Worm (Caenorhabditis elegans) whole organism, L1 larva: ENCODE results near the gene msp-32.
"Not testable (repeated sequence)": the region's sequence is repeated elsewhere in the genome, so short reads cannot be mapped to it uniquely, and the experiment has no call there.

ENCODE experiments used
- C16A3.4 ChIP-seq: fragments of 150-350 bp; optimal IDR thresholded peaks from 2 replicates; lab custom pipeline; 2014; ENCODE audit warnings: missing biosample characterization, missing genetic modification characterization
- F16B12.6 ChIP-seq: fragments of 150-350 bp; optimal IDR thresholded peaks from 2 replicates; lab custom pipeline; 2014; ENCODE audit warnings: missing biosample characterization, missing genetic modification characterization
- Y116A8C.19 ChIP-seq: sonication (generic microtip); optimal IDR thresholded peaks from 2 replicates; lab custom pipeline; 2016; ENCODE audit warnings: missing compliant biosample characterization, missing genetic modification characterization, borderline replicate concordance
- alr-1 ChIP-seq: fragments of 200-800 bp; sonication (Bioruptor generic); optimal IDR thresholded peaks from 2 replicates; lab custom pipeline; 2018; ENCODE audit warnings: borderline replicate concordance, mild to moderate bottlenecking, missing genetic modification characterization, missing compliant biosample characterization
- ama-1 ChIP-seq: fragments of 150-350 bp; optimal IDR thresholded peaks from 2 replicates; lab custom pipeline; 2014
- ces-1 ChIP-seq: fragments of 150-350 bp; optimal IDR thresholded peaks from 2 replicates; lab custom pipeline; 2014; ENCODE audit warnings: missing biosample characterization, missing genetic modification reagents, missing genetic modification characterization
- dpl-1 ChIP-seq, 3 experiments: fragments of 150-350 bp in 2 of 3; sonication (generic microtip) in 1 of 3; optimal IDR thresholded peaks; 2 replicates each; lab custom pipeline; 2014 to 2017; ENCODE audit warnings: missing biosample characterization in 3 of 3, missing genetic modification characterization in 3 of 3, missing genetic modification reagents in 3 of 3
- efl-1 ChIP-seq, 4 experiments: fragments of 150-350 bp; optimal IDR thresholded peaks in 3 of 4; peaks in 1 of 4; 1 replicate in 1 of 4; 2 replicates in 3 of 4; lab custom pipeline; 2014; ENCODE audit warnings: missing biosample characterization in 2 of 4, missing genetic modification characterization in 2 of 4, missing genetic modification reagents in 2 of 4
- egl-13 ChIP-seq: sonication (generic microtip); optimal IDR thresholded peaks from 2 replicates; lab custom pipeline; 2016; ENCODE audit warnings: missing genotype, missing genetic modification reagents, missing genetic modification characterization, missing compliant biosample characterization
- elt-3 ChIP-seq, 6 experiments: fragments of 150-350 bp in 1 of 6; sonication (generic microtip); optimal IDR thresholded peaks; 2 replicates each; lab custom pipeline; 2017 to 2018; ENCODE audit warnings: missing biosample characterization in 6 of 6, missing genetic modification characterization in 6 of 6, inconsistent platforms in 1 of 6
- ets-5 ChIP-seq: fragments of 200-800 bp; sonication (Bioruptor generic); IDR thresholded peaks from 2 replicates; pipeline ENCODE4 v1.3.6; 2022; ENCODE audit warnings: missing genetic modification characterization, missing compliant biosample characterization
- fkh-8 ChIP-seq: sonication (generic microtip); optimal IDR thresholded peaks from 2 replicates; lab custom pipeline; 2016; ENCODE audit warnings: mild to moderate bottlenecking, missing genetic modification characterization, missing compliant biosample characterization
- fos-1 ChIP-seq: fragments of 150-350 bp; optimal IDR thresholded peaks from 2 replicates; lab custom pipeline; 2014; ENCODE audit warnings: missing biosample characterization, missing genetic modification characterization
- hpl-2 ChIP-seq: fragments of 150-350 bp; optimal IDR thresholded peaks from 2 replicates; lab custom pipeline; 2014; ENCODE audit warnings: missing biosample characterization, missing genetic modification reagents, missing genetic modification characterization
- isw-1 ChIP-seq: fragments of 200-800 bp; sonication (Bioruptor generic); IDR thresholded peaks from 2 replicates; pipeline ENCODE4 v1.3.6; 2022; ENCODE audit warnings: missing genetic modification characterization, missing compliant biosample characterization
- lin-13 ChIP-seq: fragments of 150-350 bp; optimal IDR thresholded peaks from 2 replicates; lab custom pipeline; 2014; ENCODE audit warnings: missing biosample characterization, missing genetic modification reagents, missing genetic modification characterization
- lin-35 ChIP-seq, 2 experiments: fragments of 150-350 bp; optimal IDR thresholded peaks; 2 replicates each; lab custom pipeline; 2014; ENCODE audit warnings: missing biosample characterization in 2 of 2, missing genetic modification characterization in 2 of 2, missing genetic modification reagents in 2 of 2
- lin-39 ChIP-seq: fragments of 150-350 bp; optimal IDR thresholded peaks from 2 replicates; lab custom pipeline; 2014; ENCODE audit warnings: missing biosample characterization, missing genetic modification reagents, missing genetic modification characterization
- lir-3 ChIP-seq: sonication (generic microtip); optimal IDR thresholded peaks from 2 replicates; lab custom pipeline; 2016; ENCODE audit warnings: mild to moderate bottlenecking, missing genetic modification characterization, moderate library complexity, missing compliant biosample characterization; ENCODE audit not compliant: poor library complexity
- lsy-2 ChIP-seq, 2 experiments: fragments of 150-350 bp; optimal IDR thresholded peaks; 2 replicates each; lab custom pipeline; 2014; ENCODE audit warnings: missing biosample characterization in 2 of 2, missing genetic modification characterization in 2 of 2
- mdl-1 ChIP-seq, 2 experiments: fragments of 150-350 bp; optimal IDR thresholded peaks; 2 replicates each; lab custom pipeline; 2014 to 2017; ENCODE audit warnings: missing biosample characterization in 2 of 2, missing genetic modification characterization in 2 of 2, inconsistent platforms in 1 of 2
- nhr-11 ChIP-seq: fragments of 150-350 bp; optimal IDR thresholded peaks from 2 replicates; lab custom pipeline; 2014; ENCODE audit warnings: missing biosample characterization, missing genetic modification characterization
- nhr-20 ChIP-seq: sonication (generic microtip); optimal IDR thresholded peaks from 2 replicates; lab custom pipeline; 2016; ENCODE audit warnings: mild to moderate bottlenecking, missing genetic modification characterization, missing compliant biosample characterization
- nhr-71 ChIP-seq: sonication (generic microtip); optimal IDR thresholded peaks from 2 replicates; lab custom pipeline; 2016; ENCODE audit warnings: mild to moderate bottlenecking, missing genetic modification characterization, moderate library complexity, missing compliant biosample characterization
- nhr-76 ChIP-seq: sonication (generic microtip); optimal IDR thresholded peaks from 2 replicates; lab custom pipeline; 2017; ENCODE audit warnings: missing biosample characterization, missing genetic modification characterization
- nhr-77 ChIP-seq: fragments of 150-350 bp; optimal IDR thresholded peaks from 2 replicates; lab custom pipeline; 2014; ENCODE audit warnings: missing biosample characterization, missing genetic modification characterization
- nhr-84 ChIP-seq: sonication (generic microtip); optimal IDR thresholded peaks from 2 replicates; lab custom pipeline; 2017; ENCODE audit warnings: missing biosample characterization, missing genetic modification characterization
- pqm-1 ChIP-seq: sonication (generic microtip); optimal IDR thresholded peaks from 3 replicates; lab custom pipeline; 2017; ENCODE audit warnings: missing biosample characterization, missing genetic modification characterization
- rnt-1 ChIP-seq: sonication (generic microtip); optimal IDR thresholded peaks from 2 replicates; lab custom pipeline; 2016; ENCODE audit warnings: mild to moderate bottlenecking, missing genetic modification characterization, moderate library complexity, missing compliant biosample characterization
- skn-1 ChIP-seq: fragments of 150-350 bp; optimal IDR thresholded peaks from 2 replicates; lab custom pipeline; 2014; ENCODE audit warnings: missing biosample characterization, missing genetic modification characterization
- snu-23 ChIP-seq: sonication (generic microtip); optimal IDR thresholded peaks from 2 replicates; lab custom pipeline; 2016; ENCODE audit warnings: missing genetic modification characterization, missing compliant biosample characterization
- sptf-1 ChIP-seq: fragments of 150-350 bp; optimal IDR thresholded peaks from 2 replicates; lab custom pipeline; 2014; ENCODE audit warnings: missing biosample characterization, missing genetic modification characterization
- unc-62 ChIP-seq: fragments of 150-350 bp; optimal IDR thresholded peaks from 2 replicates; lab custom pipeline; 2014; ENCODE audit warnings: missing biosample characterization, missing genetic modification reagents, missing genetic modification characterization
- xbp-1 ChIP-seq: sonication (generic microtip); optimal IDR thresholded peaks from 2 replicates; lab custom pipeline; 2016; ENCODE audit warnings: missing genetic modification characterization, missing compliant biosample characterization
- zip-4 ChIP-seq: fragments of 200-800 bp; sonication (Bioruptor generic); optimal IDR thresholded peaks from 2 replicates; lab custom pipeline; 2018; ENCODE audit warnings: mild to moderate bottlenecking, missing genetic modification characterization, moderate library complexity, missing compliant biosample characterization
- ztf-11 ChIP-seq, 2 experiments: sonication (generic microtip); optimal IDR thresholded peaks; 2 replicates each; lab custom pipeline; 2016 to 2017; ENCODE audit warnings: missing genetic modification characterization in 2 of 2, missing biosample characterization in 1 of 2, missing compliant biosample characterization in 1 of 2
- ztf-4 ChIP-seq: fragments of 150-350 bp; optimal IDR thresholded peaks from 2 replicates; lab custom pipeline; 2014; ENCODE audit warnings: missing biosample characterization, missing genetic modification characterization

msp-32 gene

ce11 chrII:4932727-4933126, 34.1 kb downstream of the msp-32 start, which contains the start of gene msp-152:
TSS of gene msp-152 (plus strand) at chrII:4933027.
- TF ChIP-seq ets-5 (GFP tag; lab: Robert Waterston, UW); F16B12.6 (tag; lab: Kevin White, UChicago); nhr-11 (tag; lab: Kevin White, UChicago): not testable (repeated sequence)

ce11 chrII:4934954-4935353, 36.3 kb downstream of the msp-32 start, which contains the start of gene gst-30:
TSS of gene gst-30 (minus strand) at chrII:4935054.
- TF ChIP-seq lir-3 (no peak), alr-1 (tag; lab: Kevin White, UChicago) (no peak), C16A3.4 (tag; lab: Kevin White, UChicago) (no peak), snu-23 (no peak), mdl-1 (tag; optimal IDR thresholded peaks at IDR 0.05; lab: Kevin White, UChicago) (no peak), skn-1 (tag; lab: Kevin White, UChicago) (peak; percentile 35)

ce11 chrII:4935518-4935917, 36.9 kb downstream of the msp-32 start, which contains the start of gene ZK546.5:
TSS of gene ZK546.5 (plus strand) at chrII:4935818.
- peak in 1 of 2 experiments; percentile 29 for TF ChIP-seq lin-35 (GFP tag; optimal IDR thresholded peaks at IDR 0.05; lab: Kevin White, UChicago)
- TF ChIP-seq dpl-1 (GFP tag; optimal IDR thresholded peaks at IDR 0.05; lab: Kevin White, UChicago) = peak in 1 of 3 experiments; percentile 16
- TF ChIP-seq isw-1 (GFP tag; lab: Robert Waterston, UW) = no peak
- TF ChIP-seq nhr-11 (tag; lab: Kevin White, UChicago) = no peak
- TF ChIP-seq pqm-1 (tag; lab: Kevin White, UChicago) = no peak
- no peak for TF ChIP-seq fkh-8 (tag; lab: Kevin White, UChicago)
- TF ChIP-seq hpl-2 = no peak
- TF ChIP-seq nhr-84 (tag; lab: Kevin White, UChicago) = no peak
- TF ChIP-seq lsy-2 (tag; optimal IDR thresholded peaks at IDR 0.05; lab: Kevin White, UChicago) = peak in 1 of 2 experiments; percentile 36
- TF ChIP-seq efl-1 (optimal IDR thresholded peaks at IDR 0.05; lab: Kevin White, UChicago) = peak; percentile 10 to 33
- TF ChIP-seq efl-1 (GFP tag; optimal IDR thresholded peaks at IDR 0.05 in 1 of 2; lab: Kevin White, UChicago) = peak in 1 of 2 experiments; percentile 23
- no peak for TF ChIP-seq ces-1 (GFP tag; lab: Kevin White, UChicago)

ce11 chrII:4937743-4938142, 39.1 kb downstream of the msp-32 start, which contains the start of gene ZK546.4:
TSS of gene ZK546.4 (plus strand) at chrII:4938043.
- TF ChIP-seq lin-13 (GFP tag; lab: Kevin White, UChicago) (no peak), Y116A8C.19 (no peak), nhr-71 (tag; lab: Kevin White, UChicago) (no peak), lin-35 (GFP tag; optimal IDR thresholded peaks at IDR 0.05; lab: Kevin White, UChicago) (no peak), hpl-2 (no peak), sptf-1 (tag; lab: Kevin White, UChicago) (no peak), nhr-76 (no peak)

- TF ChIP-seq ztf-11 (tag; optimal IDR thresholded peaks at IDR 0.05; lab: Kevin White, UChicago) (no peak), elt-3 (tag; optimal IDR thresholded peaks at IDR 0.05; lab: Kevin White, UChicago) (no peak), xbp-1 (tag; lab: Kevin White, UChicago) (no peak), nhr-77 (tag; lab: Kevin White, UChicago) (no peak), hpl-2 (no peak), efl-1 (optimal IDR thresholded peaks at IDR 0.05; lab: Kevin White, UChicago) (no peak), efl-1 (GFP tag; optimal IDR thresholded peaks at IDR 0.05 in 1 of 2; lab: Kevin White, UChicago) (no peak), snu-23 (no peak), egl-13 (tag; lab: Kevin White, UChicago) (no peak), nhr-20 (tag; lab: Kevin White, UChicago) (no peak), zip-4 (GFP tag; lab: Kevin White, UChicago) (no peak), F16B12.6 (tag; lab: Kevin White, UChicago) (no peak), ztf-4 (tag; lab: Kevin White, UChicago) (no peak), skn-1 (tag; lab: Kevin White, UChicago) (no peak), ets-5 (GFP tag; lab: Robert Waterston, UW) (no peak), lin-39 (tag; lab: Kevin White, UChicago) (no peak), ama-1 (no peak), unc-62 (GFP tag; lab: Kevin White, UChicago) (no peak), nhr-76 (no peak), fos-1 (tag; lab: Kevin White, UChicago) (no peak), rnt-1 (tag; lab: Kevin White, UChicago) (no peak)
These were observed 42.4 kb downstream of the msp-32 start, which contains the start of gene cblc-1 for ce11 chrII:4941050-4941449. TSS of gene cblc-1 (minus strand) at chrII:4941150.
